Worm (Caenorhabditis elegans) whole organism, L3 larva: ENCODE measurements around the gene nhr-58.

Experiments
- ama-1 ChIP-seq: fragments of 150-350 bp; optimal IDR thresholded peaks from 2 replicates; lab custom pipeline; 2018
- elt-2 ChIP-seq: sonication (generic microtip); optimal IDR thresholded peaks from 2 replicates; lab custom pipeline; 2016; ENCODE audit warnings: missing genetic modification reagents, mild to moderate bottlenecking, missing genetic modification characterization, missing compliant biosample characterization
- elt-3 ChIP-seq, 3 experiments: fragments of 150-350 bp in 1 of 3; sonication (generic microtip) in 2 of 3; optimal IDR thresholded peaks; 2 replicates in 2 of 3; 4 replicates in 1 of 3; lab custom pipeline; 2014 to 2017; ENCODE audit warnings: missing biosample characterization in 3 of 3, missing genetic modification characterization in 3 of 3
- ztf-11 ChIP-seq: fragments of 150-350 bp; optimal IDR thresholded peaks from 2 replicates; lab custom pipeline; 2014; ENCODE audit warnings: missing biosample characterization, missing genetic modification characterization

DNA sequence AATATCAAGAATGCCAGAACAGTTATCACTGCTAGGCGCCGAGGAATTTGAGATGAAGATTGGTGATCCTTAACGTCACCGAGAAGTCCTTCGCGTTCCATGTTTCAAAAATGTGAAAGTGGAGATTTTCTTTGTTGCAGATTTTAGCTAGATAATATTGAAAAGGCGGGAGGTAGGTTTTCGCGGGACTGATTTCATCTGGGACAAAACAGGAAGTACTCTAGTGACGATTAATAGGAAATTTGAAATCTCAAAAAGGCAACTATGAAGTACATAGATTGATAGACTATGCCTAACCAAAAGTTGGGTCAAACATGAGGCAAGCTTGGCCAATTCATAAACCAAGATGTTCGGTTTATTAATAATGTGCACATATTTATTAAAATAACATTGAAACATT lies 21.0 kb downstream of the nhr-58 start, which contains the start of gene C14C6.8:
- TF ChIP-seq elt-3 (tag; optimal IDR thresholded peaks at IDR 0.05; lab: Kevin White, UChicago), result no peak
- TF ChIP-seq ztf-11, result no peak
- no peak for TF ChIP-seq ama-1 (lab: Kevin White, UChicago)
- TF ChIP-seq elt-2 (tag; lab: Kevin White, UChicago), result no peak
